Fruit fly (Drosophila melanogaster): ENCODE measurements around the gene CG43335.

The CG43335 gene

DNA sequence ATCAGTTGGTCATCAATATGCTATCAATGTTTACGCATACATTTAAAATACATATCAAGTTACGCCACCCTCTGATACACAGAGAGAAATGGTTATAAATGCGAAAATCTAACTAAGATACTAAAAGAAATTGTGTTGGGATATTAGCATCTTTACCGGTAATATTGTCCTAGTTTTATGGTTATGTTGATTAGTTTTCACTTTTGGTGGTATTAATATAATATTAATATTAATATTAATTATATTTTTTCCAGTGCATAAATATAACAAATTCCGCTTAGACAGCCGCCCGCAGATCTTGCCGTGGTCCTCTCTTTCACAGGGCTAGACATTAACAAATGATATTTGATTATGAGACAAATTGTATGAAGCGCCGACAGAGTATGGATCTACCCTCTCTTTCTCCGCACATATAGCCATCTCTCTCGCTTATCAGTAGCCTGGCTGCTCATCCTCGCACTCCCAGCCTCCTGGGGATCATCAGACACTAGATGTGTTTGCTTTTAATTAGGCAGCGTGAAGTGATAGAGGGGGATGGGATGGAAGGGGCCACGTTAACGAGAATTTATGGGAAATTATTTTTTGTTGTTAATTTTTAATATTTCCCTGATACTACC is 17.5 kb downstream of the CG43335 start (continued):
- TF ChIP-seq Sox102F (GFP tag; optimal IDR thresholded peaks at IDR 0.05): peak; percentile 1
- TF ChIP-seq CG16779 (tag; optimal IDR thresholded peaks at IDR 0.05): no peak
- TF ChIP-seq CG8319 (GFP tag; optimal IDR thresholded peaks at IDR 0.05): no peak
- TF ChIP-seq CG7368 (GFP tag; optimal IDR thresholded peaks at IDR 0.05): no peak
- TF ChIP-seq CG15336 (GFP tag; IDR thresholded peaks at IDR 0.05): peak; percentile 39; the same call in 1 of the 2 replicates
- TF ChIP-seq Ets96B (tag; optimal IDR thresholded peaks at IDR 0.05): peak; percentile 62
- no peak for TF ChIP-seq Eip75B (GFP tag; optimal IDR thresholded peaks at IDR 0.05)
- no peak for TF ChIP-seq vri (GFP tag; optimal IDR thresholded peaks at IDR 0.05)
- peak; percentile 64 for TF ChIP-seq CG6163 (GFP tag; IDR thresholded peaks at IDR 0.05)
- peak; percentile 40 for TF ChIP-seq acj6 (GFP tag; optimal IDR thresholded peaks at IDR 0.05)
- no peak for TF ChIP-seq CG1621 (tag; optimal IDR thresholded peaks at IDR 0.05)
- TF ChIP-seq CG6792 (GFP tag; optimal IDR thresholded peaks at IDR 0.05): peak; percentile 13
- TF ChIP-seq CG11762 (GFP tag; optimal IDR thresholded peaks at IDR 0.05; ENCODE audit: insufficient read depth): no peak
- no peak for TF ChIP-seq CG9139 (GFP tag; optimal IDR thresholded peaks at IDR 0.05)
- no peak for TF ChIP-seq Hr38 (GFP tag; optimal IDR thresholded peaks at IDR 0.05)
- TF ChIP-seq CG8119 (GFP tag; IDR thresholded peaks at IDR 0.05): 0 out of 3 replicates have a peak, but pooled peaks have one; percentile 18
- no peak for TF ChIP-seq CG31627 (GFP tag; optimal IDR thresholded peaks at IDR 0.05)
- TF ChIP-seq Hr39 (GFP tag; optimal IDR thresholded peaks at IDR 0.05): peak; percentile 18
- TF ChIP-seq OdsH (GFP tag; optimal IDR thresholded peaks at IDR 0.05): peak; percentile 40
- TF ChIP-seq CG6854 (GFP tag; optimal IDR thresholded peaks at IDR 0.05): no peak
- TF ChIP-seq CG11294 (GFP tag; IDR thresholded peaks at IDR 0.05): no peak
- TF ChIP-seq Ets21C (GFP tag; optimal IDR thresholded peaks at IDR 0.05): no peak
- peak; percentile 44 for TF ChIP-seq esn (GFP tag; optimal IDR thresholded peaks at IDR 0.05)
- TF ChIP-seq lz (GFP tag; optimal IDR thresholded peaks at IDR 0.05): no peak
- TF ChIP-seq Gug (GFP tag; IDR thresholded peaks at IDR 0.05): no peak
- TF ChIP-seq CG34406 (GFP tag; optimal IDR thresholded peaks at IDR 0.05): peak; percentile 41
- no peak for TF ChIP-seq eg (GFP tag; IDR thresholded peaks at IDR 0.05)

DNA sequence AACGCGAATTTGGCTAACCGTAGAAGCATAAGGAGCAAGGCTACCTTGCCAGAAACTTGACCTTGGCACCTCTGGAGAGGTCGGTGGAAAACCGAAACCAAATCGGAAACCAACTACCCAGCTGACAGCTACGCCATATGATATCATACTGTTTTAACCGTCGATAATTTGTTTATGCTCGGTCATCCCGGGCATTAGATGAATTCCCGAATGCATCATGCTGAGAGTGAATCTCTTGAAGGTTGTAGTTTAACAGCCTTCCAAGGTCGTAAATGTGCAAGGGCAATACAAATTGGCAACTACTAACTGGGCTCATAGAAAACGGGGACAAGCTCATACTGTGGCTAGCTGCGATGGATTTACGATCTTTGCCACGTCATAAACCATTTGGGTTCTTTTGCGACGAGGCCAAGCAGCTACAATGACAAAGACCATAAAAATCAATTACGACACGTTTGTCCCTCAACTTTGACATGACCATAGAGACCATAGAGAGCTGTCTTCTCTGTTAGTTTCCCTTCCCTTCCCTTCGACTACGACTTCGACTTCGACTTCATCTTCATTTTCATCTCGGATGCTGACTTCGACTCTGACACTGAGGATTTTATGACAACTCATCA is 18.6 kb downstream of the CG43335 start:
- TF ChIP-seq Met (GFP tag; optimal IDR thresholded peaks at IDR 0.05) (no peak), Eip78C (GFP tag) (no peak), CG3919 (GFP tag; optimal IDR thresholded peaks at IDR 0.05) (no peak), Hr4 (GFP tag; optimal IDR thresholded peaks at IDR 0.05) (no peak), dac (GFP tag; optimal IDR thresholded peaks at IDR 0.05) (no peak), CG11762 (GFP tag; optimal IDR thresholded peaks at IDR 0.05; ENCODE audit: insufficient read depth) (no peak), cyc (GFP tag; optimal IDR thresholded peaks at IDR 0.05) (no peak), Eip93F (GFP tag; optimal IDR thresholded peaks at IDR 0.05) (no peak), CG9139 (GFP tag; optimal IDR thresholded peaks at IDR 0.05) (no peak), acj6 (GFP tag; optimal IDR thresholded peaks at IDR 0.05) (no peak), fd59A (GFP tag; optimal IDR thresholded peaks at IDR 0.05) (no peak), CG34406 (GFP tag; optimal IDR thresholded peaks at IDR 0.05) (no peak), spab (GFP tag; optimal IDR thresholded peaks at IDR 0.05) (no peak), dsx (GFP tag; optimal IDR thresholded peaks at IDR 0.05; ENCODE audit: poor library complexity, severe bottlenecking) (no peak), Ets21C (GFP tag; optimal IDR thresholded peaks at IDR 0.05) (no peak), eg (GFP tag; IDR thresholded peaks at IDR 0.05) (no peak), Sox14 (GFP tag; optimal IDR thresholded peaks at IDR 0.05) (no peak), CG6163 (GFP tag; IDR thresholded peaks at IDR 0.05) (no peak)

DNA sequence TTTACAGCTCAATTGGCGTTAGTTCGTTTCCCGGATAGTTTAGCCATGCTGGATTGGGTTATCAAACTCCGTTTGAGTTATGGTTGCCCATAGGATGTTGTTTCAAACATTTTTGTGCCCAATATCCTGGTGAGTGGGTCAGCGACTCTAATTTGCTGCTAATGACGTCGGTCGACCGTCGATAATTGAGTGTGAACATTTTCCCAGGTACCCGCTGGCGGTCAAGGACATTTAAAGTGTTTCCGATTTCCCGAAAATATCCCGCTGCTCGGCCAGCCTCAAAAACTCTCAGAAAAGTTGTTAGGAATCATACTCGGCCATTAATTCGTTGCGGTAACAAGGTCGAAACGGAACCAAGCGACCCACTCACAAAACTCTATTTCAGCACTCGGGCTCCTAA is 19.6 kb downstream of the CG43335 start:
- TF ChIP-seq Blimp-1 (GFP tag; optimal IDR thresholded peaks at IDR 0.05) (no peak), CG9139 (GFP tag; optimal IDR thresholded peaks at IDR 0.05) (no peak), CG7368 (GFP tag; optimal IDR thresholded peaks at IDR 0.05) (no peak), CG6276 (GFP tag; optimal IDR thresholded peaks at IDR 0.05) (no peak), cyc (GFP tag; optimal IDR thresholded peaks at IDR 0.05) (no peak)

Data from whole organism, prepupa.